Fruit fly (Drosophila melanogaster): ENCODE data around the gene bnl.

DNA sequence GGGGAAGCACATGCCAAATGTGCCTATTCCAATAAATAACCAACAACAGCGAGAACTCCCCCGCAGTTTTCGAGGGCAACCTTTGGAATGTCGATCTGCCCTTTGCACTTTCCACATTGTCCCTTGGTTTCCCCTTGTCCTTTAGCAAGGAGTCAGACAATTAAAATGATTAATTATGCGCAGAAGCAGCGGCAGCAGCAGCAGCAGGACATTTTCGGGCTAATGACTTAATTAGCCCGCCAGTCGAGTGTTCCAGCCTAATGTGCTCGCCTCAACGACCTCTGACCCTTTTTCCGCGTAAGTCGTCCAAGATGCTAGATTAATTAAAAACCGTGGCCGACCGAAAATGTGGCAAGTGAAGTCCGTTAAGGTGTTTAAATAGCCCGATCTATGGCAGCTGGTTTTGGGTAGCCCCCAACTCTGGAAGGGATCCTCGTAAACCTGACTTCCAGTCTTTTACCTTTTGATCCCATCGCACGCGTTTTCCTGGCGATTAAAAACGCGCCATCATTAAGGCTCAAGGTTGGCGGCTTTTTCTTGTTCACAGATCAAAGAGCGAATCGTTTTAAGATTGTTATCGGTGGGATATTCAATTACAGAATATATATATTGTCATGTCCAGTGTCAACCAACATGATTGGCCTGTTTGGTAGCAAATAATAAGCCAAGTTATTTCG lies 2.4 kb upstream of the bnl start:
- no peak for TF ChIP-seq CG14711 (tag; optimal IDR thresholded peaks at IDR 0.05)
- TF ChIP-seq CG7045 (GFP tag; optimal IDR thresholded peaks at IDR 0.05) = no peak
- no peak for TF ChIP-seq CG1620 (GFP tag; optimal IDR thresholded peaks at IDR 0.05)
- TF ChIP-seq CG5204 (GFP tag; optimal IDR thresholded peaks at IDR 0.05) = no peak
- no peak for TF ChIP-seq CG12768 (GFP tag; optimal IDR thresholded peaks at IDR 0.05)
- no peak for TF ChIP-seq tj (GFP tag; optimal IDR thresholded peaks at IDR 0.05)
- TF ChIP-seq CG33017 (tag; optimal IDR thresholded peaks at IDR 0.05) = no peak
- TF ChIP-seq kay (GFP tag; ENCODE audit: borderline replicate concordance) = no peak
- TF ChIP-seq bab1 (GFP tag; optimal IDR thresholded peaks at IDR 0.05) = no peak
- TF ChIP-seq cnc (optimal IDR thresholded peaks at IDR 0.05) = no peak
- TF ChIP-seq toe (GFP tag; optimal IDR thresholded peaks at IDR 0.05) = no peak
- no peak for TF ChIP-seq Mnt (GFP tag; optimal IDR thresholded peaks at IDR 0.05)

Data from whole organism, adult.